Worm (Caenorhabditis elegans) whole organism, young adult: ENCODE results near the gene rpy-1.

ENCODE experiments used
- B0035.1 ChIP-seq: sonication (generic microtip); optimal IDR thresholded peaks from 2 replicates; lab custom pipeline; 2016; ENCODE audit warnings: missing genetic modification characterization, mild to moderate bottlenecking, missing compliant biosample characterization, missing genotype, missing genetic modification reagents
- B0336.3 ChIP-seq: fragments of 200-800 bp; sonication (Bioruptor generic); IDR thresholded peaks from 2 replicates; pipeline ENCODE4 v1.3.6; 2022; ENCODE audit warnings: missing genetic modification characterization, missing compliant biosample characterization
- C06A6.2 ChIP-seq: fragments of 200-800 bp; sonication (Bioruptor generic); conservative IDR thresholded peaks from 2 replicates; pipeline ENCODE4 v1.3.6; 2022; ENCODE audit warnings: missing genetic modification characterization, missing compliant biosample characterization
- D2030.7 ChIP-seq: fragments of 200-800 bp; sonication (Bioruptor generic); IDR thresholded peaks from 2 replicates; pipeline ENCODE4 v1.3.6; 2022; ENCODE audit warnings: missing genetic modification reagents, missing genetic modification characterization, missing compliant biosample characterization
- F33H1.4 ChIP-seq: fragments of 200-800 bp; sonication (Bioruptor generic); IDR thresholded peaks from 2 replicates; pipeline ENCODE4 v1.3.6; 2022; ENCODE audit warnings: missing genetic modification reagents, missing genetic modification characterization, missing compliant biosample characterization
- F39B2.1 ChIP-seq: fragments of 200-800 bp; sonication (Bioruptor generic); IDR thresholded peaks from 2 replicates; pipeline ENCODE4 v1.3.6; 2022; ENCODE audit warnings: missing genetic modification reagents, missing genetic modification characterization, missing compliant biosample characterization
- F49E8.2 ChIP-seq: sonication (generic microtip); optimal IDR thresholded peaks from 3 replicates; lab custom pipeline; 2017; ENCODE audit warnings: missing genetic modification characterization, mild to moderate bottlenecking, missing compliant biosample characterization, antibody characterized with exemption, moderate library complexity; ENCODE audit not compliant: insufficient read depth
- K12H6.12 ChIP-seq: fragments of 200-800 bp; sonication (Bioruptor generic); optimal IDR thresholded peaks from 2 replicates; lab custom pipeline; 2018; ENCODE audit warnings: mild to moderate bottlenecking, missing genetic modification characterization, missing compliant biosample characterization
- T07F8.4 ChIP-seq: sonication (generic microtip); optimal IDR thresholded peaks from 2 replicates; lab custom pipeline; 2016; ENCODE audit warnings: mild to moderate bottlenecking, missing genetic modification characterization, moderate library complexity, missing compliant biosample characterization
- Y79H2A.3 ChIP-seq: fragments of 200-800 bp; sonication (Bioruptor generic); conservative IDR thresholded peaks from 2 replicates; pipeline ENCODE4 v1.3.6; 2022; ENCODE audit warnings: missing genetic modification reagents, missing genetic modification characterization, missing compliant biosample characterization
- Y95B8A.8 ChIP-seq: fragments of 200-800 bp; sonication (Bioruptor generic); IDR thresholded peaks from 2 replicates; pipeline ENCODE4 v1.3.6; 2022; ENCODE audit warnings: missing genetic modification reagents, missing genetic modification characterization, missing compliant biosample characterization
- aptf-2 ChIP-seq: fragments of 200-800 bp; sonication (Bioruptor generic); conservative IDR thresholded peaks from 2 replicates; pipeline ENCODE4 v1.3.6; 2022; ENCODE audit warnings: missing genetic modification reagents, missing genetic modification characterization, missing compliant biosample characterization
- aptf-3 ChIP-seq: fragments of 200-800 bp; sonication (Bioruptor generic); IDR thresholded peaks from 2 replicates; pipeline ENCODE4 v1.3.6; 2022; ENCODE audit warnings: missing genetic modification characterization, missing compliant biosample characterization
- athp-1 ChIP-seq: sonication (generic microtip); optimal IDR thresholded peaks from 2 replicates; lab custom pipeline; 2017; ENCODE audit warnings: mild to moderate bottlenecking, missing genetic modification characterization, missing compliant biosample characterization
- ccch-3 ChIP-seq: fragments of 200-800 bp; sonication (Bioruptor generic); optimal IDR thresholded peaks from 2 replicates; lab custom pipeline; 2018; ENCODE audit warnings: mild to moderate bottlenecking, missing genetic modification characterization, missing compliant biosample characterization
- ceh-27 ChIP-seq: fragments of 200-800 bp; sonication (Bioruptor generic); optimal IDR thresholded peaks from 2 replicates; lab custom pipeline; 2018; ENCODE audit warnings: mild to moderate bottlenecking, missing genetic modification characterization, moderate library complexity, missing compliant biosample characterization
- die-1 ChIP-seq: sonication (generic microtip); optimal IDR thresholded peaks from 2 replicates; lab custom pipeline; 2016; ENCODE audit warnings: missing genotype, mild to moderate bottlenecking, missing genetic modification characterization, missing compliant biosample characterization
- egl-18 ChIP-seq: fragments of 200-800 bp; sonication (Bioruptor generic); IDR thresholded peaks from 2 replicates; pipeline ENCODE4 v1.3.6; 2022; ENCODE audit warnings: missing genetic modification reagents, missing genetic modification characterization, missing compliant biosample characterization
- egl-44 ChIP-seq: fragments of 200-800 bp; sonication (Bioruptor generic); IDR thresholded peaks from 2 replicates; pipeline ENCODE4 v1.3.6; 2022; ENCODE audit warnings: missing genetic modification reagents, missing genetic modification characterization, missing compliant biosample characterization
- hlh-12 ChIP-seq: sonication (generic microtip); optimal IDR thresholded peaks from 2 replicates; lab custom pipeline; 2016; ENCODE audit warnings: missing genetic modification characterization, missing compliant biosample characterization
- hmg-20 ChIP-seq: fragments of 200-800 bp; sonication (Bioruptor generic); IDR thresholded peaks from 2 replicates; pipeline ENCODE4 v1.3.6; 2022; ENCODE audit warnings: missing genetic modification reagents, missing genetic modification characterization, missing compliant biosample characterization
- hrde-1 ChIP-seq: sonication (generic microtip); optimal IDR thresholded peaks from 2 replicates; lab custom pipeline; 2016; ENCODE audit warnings: missing genetic modification characterization, mild to moderate bottlenecking, missing compliant biosample characterization, moderate library complexity, missing genotype, missing genetic modification reagents, borderline replicate concordance
- lag-1 ChIP-seq: fragments of 200-800 bp; sonication (Bioruptor generic); IDR thresholded peaks from 2 replicates; pipeline ENCODE4 v1.3.6; 2022; ENCODE audit warnings: missing genetic modification reagents, missing genetic modification characterization, missing compliant biosample characterization
- lin-40 ChIP-seq: sonication (generic microtip); optimal IDR thresholded peaks from 2 replicates; lab custom pipeline; 2016; ENCODE audit warnings: missing genetic modification characterization, mild to moderate bottlenecking, missing compliant biosample characterization, missing genotype, missing genetic modification reagents
- lsl-1 ChIP-seq: fragments of 200-800 bp; sonication (Bioruptor generic); optimal IDR thresholded peaks from 2 replicates; lab custom pipeline; 2018; ENCODE audit warnings: mild to moderate bottlenecking, missing genetic modification characterization, moderate library complexity, missing compliant biosample characterization
- madf-6 ChIP-seq: fragments of 200-800 bp; sonication (Bioruptor generic); IDR thresholded peaks from 2 replicates; pipeline ENCODE4 v1.3.6; 2022; ENCODE audit warnings: missing genetic modification reagents, missing genetic modification characterization, missing compliant biosample characterization
- mel-28 ChIP-seq: sonication (generic microtip); optimal IDR thresholded peaks from 2 replicates; lab custom pipeline; 2016; ENCODE audit warnings: borderline replicate concordance, mild to moderate bottlenecking, missing genetic modification characterization, missing compliant biosample characterization
- nfya-1 ChIP-seq: sonication (generic microtip); optimal IDR thresholded peaks from 2 replicates; lab custom pipeline; 2017; ENCODE audit warnings: antibody characterized with exemption, missing compliant biosample characterization, missing genetic modification characterization, borderline replicate concordance; ENCODE audit not compliant: insufficient read depth
- pbrm-1 ChIP-seq: fragments of 200-800 bp; sonication (Bioruptor generic); IDR thresholded peaks from 2 replicates; pipeline ENCODE4 v1.3.6; 2022; ENCODE audit warnings: missing genetic modification reagents, missing genetic modification characterization, missing compliant biosample characterization
- pha-4 ChIP-seq: fragments of 150-350 bp; sonication (generic microtip); optimal IDR thresholded peaks from 2 replicates; lab custom pipeline; 2014; ENCODE audit warnings: missing biosample characterization, missing genetic modification reagents, missing genetic modification characterization
- rec-8 ChIP-seq, 2 experiments: sonication (generic microtip); optimal IDR thresholded peaks; 2 replicates each; lab custom pipeline; 2016; ENCODE audit warnings: mild to moderate bottlenecking in 2 of 2, missing genetic modification characterization in 2 of 2, missing genetic modification reagents in 2 of 2, missing genotype in 2 of 2, missing biosample characterization in 1 of 2, missing compliant biosample characterization in 1 of 2, moderate library complexity in 1 of 2
- repo-1 ChIP-seq: sonication (generic microtip); optimal IDR thresholded peaks from 2 replicates; lab custom pipeline; 2017; ENCODE audit warnings: mild to moderate bottlenecking, missing genetic modification characterization, missing compliant biosample characterization
- rpc-1 ChIP-seq, 2 experiments: fragments of 150-350 bp in 1 of 2; sonication (generic microtip) in 1 of 2; optimal IDR thresholded peaks; 2 replicates each; lab custom pipeline; 2014 to 2018; ENCODE audit warnings: missing biosample characterization in 1 of 2, missing genetic modification characterization in 1 of 2, missing genetic modification reagents in 1 of 2, missing genotype in 1 of 2
- snpc-3.4 ChIP-seq: sonication (generic microtip); optimal IDR thresholded peaks from 2 replicates; lab custom pipeline; 2017; ENCODE audit warnings: missing genetic modification characterization, mild to moderate bottlenecking, missing compliant biosample characterization, antibody characterized with exemption, moderate library complexity, missing genotype, missing genetic modification reagents
- tbp1 ChIP-seq: fragments of 200-800 bp; sonication (Bioruptor generic); optimal IDR thresholded peaks from 2 replicates; lab custom pipeline; 2018; ENCODE audit warnings: mild to moderate bottlenecking, missing genetic modification characterization, missing compliant biosample characterization
- tlf-1 ChIP-seq: fragments of 200-800 bp; sonication (Bioruptor generic); optimal IDR thresholded peaks from 2 replicates; lab custom pipeline; 2018; ENCODE audit warnings: mild to moderate bottlenecking, missing genetic modification characterization, missing compliant biosample characterization

Gene rpy-1

ce11 chrII:6705593-6706228 is at the start of gene rpy-1:
TSS of gene rpy-1 (minus strand) at chrII:6705643.
- TF ChIP-seq Y95B8A.8 (GFP tag; lab: Robert Waterston, UW) (no peak), hlh-12 (no peak), F39B2.1 (GFP tag; lab: Robert Waterston, UW) (no peak), Y79H2A.3 (GFP tag; lab: Robert Waterston, UW) (no peak), T07F8.4 (tag; lab: Kevin White, UChicago) (no peak), aptf-2 (GFP tag; lab: Robert Waterston, UW) (no peak), ceh-27 (GFP tag; lab: Kevin White, UChicago) (no peak), rec-8 (tag; optimal IDR thresholded peaks at IDR 0.05; lab: Kevin White, UChicago) (no peak), rpc-1 (optimal IDR thresholded peaks at IDR 0.05; lab: Kevin White, UChicago) (no peak), rpc-1 (tag; optimal IDR thresholded peaks at IDR 0.05; lab: Kevin White, UChicago) (no peak), pbrm-1 (GFP tag; lab: Robert Waterston, UW) (no peak), B0035.1 (no peak), aptf-3 (no peak), ccch-3 (GFP tag; lab: Kevin White, UChicago) (no peak), egl-44 (no peak), lin-40 (tag; lab: Kevin White, UChicago) (no peak), repo-1 (no peak)

ce11 chrII:6754671-6755224 is 49.3 kb upstream of the rpy-1 start, which contains the start of the genes srx-95 and fis-1:
TSS of gene srx-95 (minus strand) at chrII:6754771.
TSS of gene fis-1 (plus strand) at chrII:6755174.
- TF ChIP-seq lag-1 (GFP tag; lab: Robert Waterston, UW): no peak
- no peak for TF ChIP-seq D2030.7
- no peak for TF ChIP-seq tbp1
- TF ChIP-seq hmg-20 (GFP tag; lab: Robert Waterston, UW): no peak
- TF ChIP-seq F33H1.4: no peak
- no peak for TF ChIP-seq T07F8.4 (tag; lab: Kevin White, UChicago)
- no peak for TF ChIP-seq C06A6.2
- no peak for TF ChIP-seq lsl-1 (GFP tag; lab: Kevin White, UChicago)
- no peak for TF ChIP-seq egl-18 (GFP tag; lab: Robert Waterston, UW)

ce11 chrII:6752850-6753249 is 47.4 kb upstream of the rpy-1 start, which contains the start of gene F41G3.21:
TSS of gene F41G3.21 (minus strand) at chrII:6752950.
- TF ChIP-seq snpc-3.4 (tag; lab: Kevin White, UChicago): no peak
- TF ChIP-seq K12H6.12 (tag; lab: Kevin White, UChicago): no peak

ce11 chrII:6752027-6752426 is 46.6 kb upstream of the rpy-1 start, which contains the start of gene F41G3.19:
TSS of gene F41G3.19 (minus strand) at chrII:6752127.
- TF ChIP-seq die-1 (tag; lab: Kevin White, UChicago) (no peak), F39B2.1 (GFP tag; lab: Robert Waterston, UW) (no peak), rpc-1 (optimal IDR thresholded peaks at IDR 0.05; lab: Kevin White, UChicago) (no peak), rpc-1 (tag; optimal IDR thresholded peaks at IDR 0.05; lab: Kevin White, UChicago) (no peak)

ce11 chrII:6750929-6751328 is 45.5 kb upstream of the rpy-1 start, which contains the start of gene F41G3.20:
TSS of gene F41G3.20 (minus strand) at chrII:6751029.
- TF ChIP-seq aptf-2 (GFP tag; lab: Robert Waterston, UW) (no peak), mel-28 (no peak), athp-1 (tag; lab: Kevin White, UChicago) (no peak), pha-4 (tag; lab: Kevin White, UChicago) (no peak), tlf-1 (GFP tag; lab: Kevin White, UChicago) (no peak), B0336.3 (GFP tag; lab: Robert Waterston, UW) (no peak), hrde-1 (no peak), madf-6 (GFP tag; lab: Robert Waterston, UW) (no peak), nfya-1 (tag; lab: Kevin White, UChicago) (no peak), F49E8.2 (tag; lab: Kevin White, UChicago) (no peak)
